Fruit fly (Drosophila melanogaster) whole organism, wandering third instar larva: ENCODE results near the gene CaMKI.
A peak's percentile ranks its signal among the peaks of the same experiment; 100 is the strongest.

Experiments used
- Abd-B ChIP-seq: fragments of >200 bp; optimal IDR thresholded peaks from 2 replicates; lab custom pipeline; 2017; ENCODE audit warnings: missing biosample characterization, missing genetic modification characterization
- CG32264 ChIP-seq: fragments of 200-800 bp; sonication (Bioruptor generic); optimal IDR thresholded peaks from 2 replicates; lab custom pipeline; 2016; ENCODE audit warnings: missing biosample characterization, missing genetic modification characterization
- CG9705 ChIP-seq: fragments of 200-800 bp; sonication (Bioruptor generic); optimal IDR thresholded peaks from 2 replicates; lab custom pipeline; 2018; ENCODE audit warnings: missing biosample characterization, mild to moderate bottlenecking, missing genetic modification characterization
- CrebA ChIP-seq: fragments of 200-800 bp; sonication (Bioruptor generic); optimal IDR thresholded peaks from 2 replicates; lab custom pipeline; 2016; ENCODE audit warnings: missing biosample characterization, mild to moderate bottlenecking, missing genetic modification characterization, borderline replicate concordance
- Dfd ChIP-seq: fragments of >200 bp; optimal IDR thresholded peaks from 2 replicates; lab custom pipeline; 2017; ENCODE audit warnings: missing biosample characterization, missing genetic modification characterization
- Dif ChIP-seq: fragments of 200-275, 200-300 bp; sonication (Bioruptor generic); optimal IDR thresholded peaks from 2 replicates; lab custom pipeline; 2018; ENCODE audit warnings: missing biosample characterization, missing genetic modification characterization; ENCODE audit not compliant: partially characterized antibody
- HLH106 ChIP-seq: fragments of 200-800 bp; optimal IDR thresholded peaks from 3 replicates; lab custom pipeline; 2019; ENCODE audit warnings: missing biosample characterization, mild to moderate bottlenecking, missing genetic modification characterization, moderate library complexity
- Hnf4 ChIP-seq: fragments of 200-800 bp; sonication (Bioruptor generic); optimal IDR thresholded peaks from 2 replicates; lab custom pipeline; 2016; ENCODE audit warnings: missing biosample characterization, mild to moderate bottlenecking, missing genetic modification characterization
- Hr78 ChIP-seq: fragments of >200 bp; optimal IDR thresholded peaks from 2 replicates; lab custom pipeline; 2017; ENCODE audit warnings: missing biosample characterization, missing genetic modification characterization
- Hr83 ChIP-seq: fragments of 200-300 bp; sonication (Bioruptor generic); optimal IDR thresholded peaks from 2 replicates; lab custom pipeline; 2016; ENCODE audit warnings: missing biosample characterization, mild to moderate bottlenecking, missing genetic modification characterization, moderate library complexity; ENCODE audit not compliant: poor library complexity, severe bottlenecking
- Jra ChIP-seq: sonication (Bioruptor generic); optimal IDR thresholded peaks from 2 replicates; lab custom pipeline; 2016; ENCODE audit warnings: missing biosample characterization, missing genetic modification characterization
- Myc ChIP-seq: fragments of >200 bp; optimal IDR thresholded peaks from 2 replicates; lab custom pipeline; 2017
- N ChIP-seq: fragments of >200 bp; optimal IDR thresholded peaks from 2 replicates; lab custom pipeline; 2018; ENCODE audit warnings: missing biosample characterization, missing external identifiers, missing genetic modification characterization
- OdsH ChIP-seq: fragments of 200-800 bp; sonication (Bioruptor generic); optimal IDR thresholded peaks from 2 replicates; lab custom pipeline; 2016; ENCODE audit warnings: missing biosample characterization, mild to moderate bottlenecking, missing genetic modification characterization
- Rel ChIP-seq, 2 experiments: fragments of 200-800 bp; sonication (Bioruptor generic) in 1 of 2; optimal IDR thresholded peaks; 2 replicates in 1 of 2; 3 replicates in 1 of 2; lab custom pipeline; 2016 to 2019; ENCODE audit warnings: mild to moderate bottlenecking in 2 of 2, missing biosample characterization in 2 of 2, missing genetic modification characterization in 2 of 2, moderate library complexity in 1 of 2
- Sp1 ChIP-seq: fragments of 200-800 bp; sonication (Bioruptor generic); optimal IDR thresholded peaks from 3 replicates; lab custom pipeline; 2019; ENCODE audit warnings: missing biosample characterization, mild to moderate bottlenecking, missing genetic modification characterization, moderate library complexity
- Vsx2 ChIP-seq: fragments of 200-300, 225-300 bp; sonication (Bioruptor generic); optimal IDR thresholded peaks from 2 replicates; lab custom pipeline; 2018; ENCODE audit warnings: missing biosample characterization, missing genetic modification characterization; ENCODE audit not compliant: partially characterized antibody
- br ChIP-seq: fragments of 200-800 bp; sonication (Bioruptor generic); optimal IDR thresholded peaks from 2 replicates; lab custom pipeline; 2016; ENCODE audit warnings: missing biosample characterization, missing genetic modification characterization
- dl ChIP-seq, 2 experiments: fragments of 175-275, 200-275 bp in 1 of 2; fragments of 200-275 bp in 1 of 2; sonication (Bioruptor generic); optimal IDR thresholded peaks; lab custom pipeline; 2018; ENCODE audit warnings: mild to moderate bottlenecking in 2 of 2, missing biosample characterization in 2 of 2, missing genetic modification characterization in 2 of 2, moderate library complexity in 2 of 2; ENCODE audit not compliant: partially characterized antibody in 2 of 2, insufficient read depth in 1 of 2
- dmrt93B ChIP-seq: fragments of 200-800 bp; sonication (Bioruptor generic); optimal IDR thresholded peaks from 2 replicates; lab custom pipeline; 2018; ENCODE audit warnings: missing biosample characterization, mild to moderate bottlenecking, missing genetic modification characterization
- dsf ChIP-seq: sonication (Bioruptor generic); optimal IDR thresholded peaks from 2 replicates; lab custom pipeline; 2016; ENCODE audit warnings: missing biosample characterization, missing genetic modification characterization, borderline replicate concordance
- foxo ChIP-seq, 2 experiments: fragments of 200-800 bp; sonication (Bioruptor generic); optimal IDR thresholded peaks; 2 replicates in 1 of 2; 3 replicates in 1 of 2; lab custom pipeline; 2016 to 2017; ENCODE audit warnings: missing biosample characterization in 2 of 2, missing genetic modification characterization in 2 of 2
- fru ChIP-seq: fragments of 200-800 bp; sonication (Bioruptor generic); optimal IDR thresholded peaks from 3 replicates; lab custom pipeline; 2016; ENCODE audit warnings: missing biosample characterization, mild to moderate bottlenecking, missing genetic modification characterization
- h ChIP-seq: fragments of 200-800 bp; sonication (Bioruptor generic); optimal IDR thresholded peaks from 3 replicates; lab custom pipeline; 2016; ENCODE audit warnings: missing biosample characterization, mild to moderate bottlenecking, missing genetic modification characterization
- jim ChIP-seq: fragments of 175-275, 200-325 bp; sonication (Bioruptor generic); optimal IDR thresholded peaks from 2 replicates; lab custom pipeline; 2016; ENCODE audit warnings: missing biosample characterization, mild to moderate bottlenecking, missing genetic modification characterization
- lola ChIP-seq: fragments of >200 bp; optimal IDR thresholded peaks from 2 replicates; lab custom pipeline; 2017; ENCODE audit warnings: missing biosample characterization, missing genetic modification characterization
- psq ChIP-seq: fragments of 200-800 bp; sonication (Bioruptor generic); optimal IDR thresholded peaks from 3 replicates; lab custom pipeline; 2017; ENCODE audit warnings: missing biosample characterization, mild to moderate bottlenecking, missing genetic modification characterization, moderate library complexity
- rgr ChIP-seq: fragments of 200-800 bp; sonication (Bioruptor generic); optimal IDR thresholded peaks from 3 replicates; lab custom pipeline; 2016; ENCODE audit warnings: missing biosample characterization, mild to moderate bottlenecking, missing genetic modification characterization
- sage ChIP-seq: fragments of 200-800 bp; sonication (Bioruptor generic); optimal IDR thresholded peaks from 2 replicates; lab custom pipeline; 2016; ENCODE audit warnings: missing biosample characterization, mild to moderate bottlenecking, missing genetic modification characterization
- tai ChIP-seq: sonication (Bioruptor generic); optimal IDR thresholded peaks from 2 replicates; lab custom pipeline; 2016; ENCODE audit warnings: missing biosample characterization, missing genetic modification characterization
- woc ChIP-seq: sonication (Bioruptor generic); optimal IDR thresholded peaks from 2 replicates; lab custom pipeline; 2016; ENCODE audit warnings: missing biosample characterization, mild to moderate bottlenecking, missing genetic modification characterization

The CaMKI gene

DNA sequence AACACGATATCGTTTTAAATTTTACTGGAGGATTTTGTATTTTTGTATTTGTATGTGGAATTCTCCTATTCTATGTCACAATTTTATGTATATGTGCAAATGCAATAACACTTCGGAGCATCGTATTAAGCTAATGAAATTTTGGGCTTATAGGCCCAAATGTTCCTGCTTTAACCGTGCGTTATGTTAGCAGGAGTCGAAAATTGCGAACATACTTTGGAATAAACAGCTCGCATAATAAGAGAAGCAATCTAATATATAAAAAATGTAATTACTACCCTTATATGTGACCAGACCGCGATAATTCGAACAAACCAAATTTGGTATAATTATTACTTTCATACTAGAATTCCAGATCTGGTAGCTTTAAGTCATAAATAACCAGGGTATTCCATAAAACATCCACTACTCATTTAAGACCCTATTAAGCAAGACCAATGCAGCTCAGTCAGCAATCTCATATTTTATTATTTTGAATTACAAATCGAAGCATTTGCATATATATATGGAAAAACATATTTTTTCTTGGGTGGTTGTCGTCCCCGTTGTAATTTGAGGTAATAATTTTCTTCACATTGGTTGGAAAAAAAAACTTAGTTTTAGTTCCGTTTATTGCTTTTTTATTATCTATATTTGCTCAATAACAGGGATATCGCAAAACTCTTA is 1.6 kb upstream of the CaMKI start, which contains the start of gene lgs:
lgs (minus strand) TSS at position 320 of the 666 bp plus-strand sequence.
- peak; percentile 71 for TF ChIP-seq woc (GFP tag; lab: Kevin White, UChicago)
- TF ChIP-seq Myc, result no peak
- TF ChIP-seq lola (GFP tag; lab: Kevin White, UChicago), result no peak
- no peak for TF ChIP-seq N (GFP tag; lab: Kevin White, UChicago)
- peak; percentile 28 for TF ChIP-seq Jra (GFP tag; lab: Kevin White, UChicago)
- peak; percentile 32 for TF ChIP-seq Hnf4 (GFP tag; lab: Kevin White, UChicago)
- no peak for TF ChIP-seq rgr (GFP tag; lab: Kevin White, UChicago)
- TF ChIP-seq tai, result peak; percentile 39
- TF ChIP-seq sage (GFP tag; lab: Kevin White, UChicago), result peak; percentile 26
- TF ChIP-seq fru (GFP tag; lab: Kevin White, UChicago), result peak; percentile 66
- peak; percentile 0 for TF ChIP-seq CG9705 (GFP tag; lab: Kevin White, UChicago)
- TF ChIP-seq Dfd, result no peak
- TF ChIP-seq HLH106, result no peak

DNA sequence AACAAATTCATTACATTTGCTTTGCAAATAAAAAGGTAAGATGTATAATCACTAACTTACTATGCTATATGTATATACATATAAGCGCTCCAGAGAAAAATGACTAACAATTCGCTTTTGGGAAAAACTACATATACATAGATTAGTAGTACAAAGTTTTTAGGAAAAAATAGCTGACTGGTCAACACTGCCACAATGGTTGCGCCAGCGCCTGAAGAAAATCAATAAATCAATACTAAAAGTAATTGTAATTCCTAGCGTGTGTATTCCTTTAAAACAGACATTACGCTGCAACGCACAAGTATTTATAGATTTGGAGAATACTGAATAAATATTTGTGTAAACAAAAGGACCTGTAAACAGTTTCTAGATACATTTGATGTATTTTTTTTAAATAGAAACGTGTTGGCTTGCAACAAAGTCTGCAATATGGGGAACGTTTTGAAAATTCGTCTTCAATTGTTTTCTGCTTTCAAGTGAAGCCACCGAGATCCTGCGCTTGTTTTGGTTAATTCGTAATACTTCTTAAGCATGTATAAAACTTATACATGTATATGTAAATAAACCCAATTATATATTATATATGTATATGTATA is 725 bp downstream of the CaMKI start:
- TF ChIP-seq CG32264 (GFP tag; lab: Kevin White, UChicago), result no peak
- TF ChIP-seq Hr78 (GFP tag; lab: Kevin White, UChicago), result no peak
- no peak for TF ChIP-seq Abd-B (GFP tag; lab: Kevin White, UChicago)
- no peak for TF ChIP-seq jim
- TF ChIP-seq Vsx2 (GFP tag; lab: Kevin White, UChicago), result no peak
- TF ChIP-seq N (GFP tag; lab: Kevin White, UChicago), result no peak
- TF ChIP-seq OdsH (GFP tag; lab: Kevin White, UChicago), result no peak
- TF ChIP-seq psq (GFP tag; lab: Kevin White, UChicago), result no peak
- no peak for TF ChIP-seq HLH106
- TF ChIP-seq lola (GFP tag; lab: Kevin White, UChicago), result no peak
- TF ChIP-seq dmrt93B (GFP tag; lab: Kevin White, UChicago), result no peak
- TF ChIP-seq rgr (GFP tag; lab: Kevin White, UChicago), result no peak
- TF ChIP-seq CrebA (GFP tag; lab: Kevin White, UChicago), result no peak
- no peak for TF ChIP-seq Jra (GFP tag; lab: Kevin White, UChicago)
- no peak for TF ChIP-seq foxo (GFP tag; optimal IDR thresholded peaks at IDR 0.05; lab: Kevin White, UChicago)
- peak; percentile 33 for TF ChIP-seq woc (GFP tag; lab: Kevin White, UChicago)
- no peak for TF ChIP-seq dl (GFP tag; optimal IDR thresholded peaks at IDR 0.05; lab: Kevin White, UChicago; ENCODE audit: insufficient read depth in 1 of 2, partially characterized antibody in 2 of 2)
- no peak for TF ChIP-seq dsf (GFP tag; lab: Kevin White, UChicago)
- no peak for TF ChIP-seq Rel (GFP tag; optimal IDR thresholded peaks at IDR 0.05; lab: Kevin White, UChicago)
- TF ChIP-seq Rel (tag; optimal IDR thresholded peaks at IDR 0.05; lab: Kevin White, UChicago), result no peak
- peak; percentile 10 for TF ChIP-seq sage (GFP tag; lab: Kevin White, UChicago)
- TF ChIP-seq Myc, result peak; percentile 53

DNA sequence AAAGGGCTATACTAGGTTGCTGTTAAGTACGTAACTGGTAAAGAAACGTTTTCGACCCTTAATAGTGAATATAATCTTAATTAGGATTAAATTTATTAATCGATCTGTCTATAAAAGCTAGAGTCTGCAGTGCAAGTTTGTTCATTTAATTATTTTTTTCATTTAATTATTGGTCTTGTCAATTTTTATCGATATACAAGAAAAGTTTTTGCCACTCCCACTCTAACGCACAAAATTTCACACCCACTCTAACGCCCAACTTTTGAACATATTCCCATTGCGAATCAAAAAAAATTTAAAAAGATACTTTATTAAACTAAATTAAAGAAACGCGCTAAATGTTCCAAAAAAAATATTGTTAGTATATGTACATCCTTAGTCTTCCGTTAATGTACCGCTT is 2.8 kb downstream of the CaMKI start:
- no peak for TF ChIP-seq Abd-B (GFP tag; lab: Kevin White, UChicago)
- no peak for TF ChIP-seq Vsx2 (GFP tag; lab: Kevin White, UChicago)
- no peak for TF ChIP-seq tai
- TF ChIP-seq Hnf4 (GFP tag; lab: Kevin White, UChicago), result no peak
- no peak for TF ChIP-seq CG9705 (GFP tag; lab: Kevin White, UChicago)
- no peak for TF ChIP-seq br (GFP tag; lab: Kevin White, UChicago)
- TF ChIP-seq Dif (GFP tag; lab: Kevin White, UChicago), result no peak
- TF ChIP-seq psq (GFP tag; lab: Kevin White, UChicago), result no peak
- TF ChIP-seq Jra (GFP tag; lab: Kevin White, UChicago), result no peak
- no peak for TF ChIP-seq Sp1 (GFP tag; lab: Kevin White, UChicago)
- no peak for TF ChIP-seq Dfd
- no peak for TF ChIP-seq sage (GFP tag; lab: Kevin White, UChicago)
- no peak for TF ChIP-seq h
- no peak for TF ChIP-seq CG32264 (GFP tag; lab: Kevin White, UChicago)
- no peak for TF ChIP-seq Hr83 (GFP tag; lab: Kevin White, UChicago)
- no peak for TF ChIP-seq dmrt93B (GFP tag; lab: Kevin White, UChicago)
- no peak for TF ChIP-seq rgr (GFP tag; lab: Kevin White, UChicago)
- no peak for TF ChIP-seq Myc
- TF ChIP-seq OdsH (GFP tag; lab: Kevin White, UChicago), result no peak
